Fruit fly (Drosophila melanogaster) whole organism, wandering third instar larva: ENCODE measurements around the gene CG43367.

Source experiments
- Dfd ChIP-seq: fragments of >200 bp; optimal IDR thresholded peaks from 2 replicates; lab custom pipeline; 2017; ENCODE audit warnings: missing biosample characterization, missing genetic modification characterization
- HLH106 ChIP-seq: fragments of 200-800 bp; optimal IDR thresholded peaks from 3 replicates; lab custom pipeline; 2019; ENCODE audit warnings: missing biosample characterization, mild to moderate bottlenecking, missing genetic modification characterization, moderate library complexity
- dmrt93B ChIP-seq: fragments of 200-800 bp; sonication (Bioruptor generic); optimal IDR thresholded peaks from 2 replicates; lab custom pipeline; 2018; ENCODE audit warnings: missing biosample characterization, mild to moderate bottlenecking, missing genetic modification characterization
- lola ChIP-seq: fragments of >200 bp; optimal IDR thresholded peaks from 2 replicates; lab custom pipeline; 2017; ENCODE audit warnings: missing biosample characterization, missing genetic modification characterization

dm6 chr3L:4177981-4178562, 15.7 kb upstream of the CG43367 start, which contains the start of gene Teh4:
- TF ChIP-seq HLH106 (no peak), lola (no peak), dmrt93B (GFP tag; lab: Kevin White, UChicago) (no peak), Dfd (GFP tag; lab: Kevin White, UChicago) (no peak)
